Worm (Caenorhabditis elegans) whole organism, L4 larva: ENCODE results near the gene F11A5.18.
A peak's percentile ranks its signal among the peaks of the same experiment; 100 is the strongest.

Experiments used
- F10B5.3 ChIP-seq: sonication (generic microtip); optimal IDR thresholded peaks from 2 replicates; lab custom pipeline; 2016; ENCODE audit warnings: mild to moderate bottlenecking, missing genetic modification characterization, missing compliant biosample characterization
- F37D6.2 ChIP-seq: sonication (generic microtip); optimal IDR thresholded peaks from 2 replicates; lab custom pipeline; 2016; ENCODE audit warnings: mild to moderate bottlenecking, missing genetic modification characterization, missing compliant biosample characterization
- F49E8.2 ChIP-seq: sonication (generic microtip); optimal IDR thresholded peaks from 2 replicates; lab custom pipeline; 2016; ENCODE audit warnings: missing compliant biosample characterization, mild to moderate bottlenecking, missing genetic modification characterization, borderline replicate concordance
- T20F7.1 ChIP-seq: fragments of 200-800 bp; sonication (Bioruptor generic); optimal IDR thresholded peaks from 2 replicates; lab custom pipeline; 2018; ENCODE audit warnings: mild to moderate bottlenecking, missing genetic modification characterization, missing compliant biosample characterization
- T26A8.4 ChIP-seq: fragments of 200-800 bp; sonication (Bioruptor generic); IDR thresholded peaks from 2 replicates; pipeline ENCODE4 v1.3.6; 2022; ENCODE audit warnings: missing genetic modification characterization, missing compliant biosample characterization
- Y48G9A.11 ChIP-seq: fragments of 200-800 bp; sonication (Bioruptor generic); IDR thresholded peaks from 2 replicates; pipeline ENCODE4 v1.3.6; 2022; ENCODE audit warnings: missing genetic modification reagents, missing genetic modification characterization, missing compliant biosample characterization
- Y75B8A.6 ChIP-seq: fragments of 200-800 bp; sonication (Bioruptor generic); IDR thresholded peaks from 2 replicates; pipeline ENCODE4 v1.3.6; 2022; ENCODE audit warnings: missing genetic modification reagents, missing genetic modification characterization, missing compliant biosample characterization
- ama-1 ChIP-seq: fragments of 150-350 bp; optimal IDR thresholded peaks from 2 replicates; lab custom pipeline; 2014; ENCODE audit warnings: inconsistent platforms, mixed read lengths
- arid-1 ChIP-seq: fragments of 200-800 bp; sonication (Bioruptor generic); conservative IDR thresholded peaks from 2 replicates; pipeline ENCODE4 v1.3.6; 2022; ENCODE audit warnings: missing genetic modification reagents, missing genetic modification characterization, missing compliant biosample characterization
- ceh-20 ChIP-seq: fragments of 200-800 bp; sonication (Bioruptor generic); IDR thresholded peaks from 2 replicates; pipeline ENCODE4 v1.3.6; 2022; ENCODE audit warnings: missing genetic modification reagents, missing genetic modification characterization, missing compliant biosample characterization
- ceh-82 ChIP-seq: sonication (generic microtip); optimal IDR thresholded peaks from 2 replicates; lab custom pipeline; 2017; ENCODE audit warnings: missing biosample characterization, missing genetic modification characterization
- ces-1 ChIP-seq: fragments of 150-350 bp; sonication (generic microtip); optimal IDR thresholded peaks from 4 replicates; lab custom pipeline; 2014; ENCODE audit warnings: missing biosample characterization, missing genetic modification reagents, missing genetic modification characterization
- dmd-9 ChIP-seq: fragments of 200-800 bp; sonication (Bioruptor generic); IDR thresholded peaks from 2 replicates; pipeline ENCODE4 v1.3.6; 2022; ENCODE audit warnings: missing genetic modification reagents, missing genetic modification characterization, missing compliant biosample characterization
- duxl-1 ChIP-seq: sonication (generic microtip); optimal IDR thresholded peaks from 2 replicates; lab custom pipeline; 2016; ENCODE audit warnings: mild to moderate bottlenecking, missing genetic modification characterization, moderate library complexity, missing compliant biosample characterization; ENCODE audit not compliant: poor library complexity
- egl-43 ChIP-seq: fragments of 200-800 bp; sonication (Bioruptor generic); IDR thresholded peaks from 2 replicates; pipeline ENCODE4 v1.3.6; 2022; ENCODE audit warnings: missing genetic modification reagents, missing genetic modification characterization, missing compliant biosample characterization
- fos-1 ChIP-seq: fragments of 150-350 bp; optimal IDR thresholded peaks from 2 replicates; lab custom pipeline; 2014; ENCODE audit warnings: missing biosample characterization, missing genetic modification characterization
- hlh-11 ChIP-seq: fragments of 200-800 bp; sonication (Bioruptor generic); optimal IDR thresholded peaks from 2 replicates; lab custom pipeline; 2018; ENCODE audit warnings: mild to moderate bottlenecking, missing genetic modification characterization, missing compliant biosample characterization
- lin-1 ChIP-seq: fragments of 200-800 bp; sonication (Bioruptor generic); IDR thresholded peaks from 2 replicates; pipeline ENCODE4 v1.3.6; 2022; ENCODE audit warnings: missing genetic modification reagents, missing genetic modification characterization, missing compliant biosample characterization
- lin-38 ChIP-seq: fragments of 200-800 bp; sonication (Bioruptor generic); IDR thresholded peaks from 2 replicates; pipeline ENCODE4 v1.3.6; 2022; ENCODE audit warnings: missing genetic modification reagents, missing genetic modification characterization, missing compliant biosample characterization
- madf-5 ChIP-seq, 2 experiments: fragments of 200-800 bp; sonication (Bioruptor generic); IDR thresholded peaks; 2 replicates each; pipeline ENCODE4 v1.3.6; 2022; ENCODE audit warnings: missing compliant biosample characterization in 2 of 2, missing genetic modification characterization in 2 of 2
- mdl-1 ChIP-seq, 2 experiments: fragments of 150-350 bp in 1 of 2; sonication (generic microtip) in 1 of 2; optimal IDR thresholded peaks; 2 replicates each; lab custom pipeline; 2014 to 2017; ENCODE audit warnings: missing biosample characterization in 2 of 2, missing genetic modification characterization in 2 of 2
- mdt-29 ChIP-seq: fragments of 200-800 bp; sonication (Bioruptor generic); IDR thresholded peaks from 2 replicates; pipeline ENCODE4 v1.3.6; 2022; ENCODE audit warnings: missing genetic modification reagents, missing genetic modification characterization, missing compliant biosample characterization
- nhr-237 ChIP-seq: sonication (generic microtip); optimal IDR thresholded peaks from 2 replicates; lab custom pipeline; 2017; ENCODE audit warnings: missing biosample characterization, missing genetic modification characterization
- nhr-25 ChIP-seq: sonication (generic microtip); optimal IDR thresholded peaks from 2 replicates; lab custom pipeline; 2017; ENCODE audit warnings: missing genetic modification characterization, mild to moderate bottlenecking, missing compliant biosample characterization, antibody characterized with exemption, moderate library complexity, borderline replicate concordance; ENCODE audit not compliant: insufficient read depth
- rbr-2 ChIP-seq: sonication (generic microtip); optimal IDR thresholded peaks from 2 replicates; lab custom pipeline; 2016; ENCODE audit warnings: missing genotype, missing genetic modification characterization, missing compliant biosample characterization
- skn-1 ChIP-seq: fragments of 150-350 bp; optimal IDR thresholded peaks from 2 replicates; lab custom pipeline; 2014; ENCODE audit warnings: missing biosample characterization, missing genetic modification characterization
- unc-62 ChIP-seq, 3 experiments: fragments of 150-350 bp in 1 of 3; sonication (generic microtip); optimal IDR thresholded peaks in 2 of 3; peaks in 1 of 3; 1 replicate in 1 of 3; 2 replicates in 2 of 3; lab custom pipeline; 2014 to 2017; ENCODE audit warnings: missing biosample characterization in 3 of 3, missing genetic modification characterization in 3 of 3, missing genetic modification reagents in 3 of 3, missing genotype in 1 of 3
- zfp-3 ChIP-seq: fragments of 200-800 bp; sonication (Bioruptor generic); conservative IDR thresholded peaks from 2 replicates; pipeline ENCODE4 v1.3.6; 2022; ENCODE audit warnings: missing genetic modification reagents, missing genetic modification characterization, missing compliant biosample characterization
- zip-2 ChIP-seq: fragments of 150-350 bp; optimal IDR thresholded peaks from 2 replicates; lab custom pipeline; 2014; ENCODE audit warnings: missing biosample characterization, missing genetic modification characterization

The F11A5.18 gene

ce11 chrV:16202618-16203017, at the start of gene F11A5.18:
F11A5.18 (plus strand) TSS chrV:16202918.
- TF ChIP-seq dmd-9 (GFP tag; lab: Robert Waterston, UW) (no peak), zfp-3 (GFP tag; lab: Robert Waterston, UW) (no peak), fos-1 (tag; lab: Kevin White, UChicago) (no peak), ceh-20 (GFP tag; lab: Robert Waterston, UW) (no peak), mdl-1 (tag; optimal IDR thresholded peaks at IDR 0.05; lab: Kevin White, UChicago) (no peak), T20F7.1 (GFP tag; lab: Kevin White, UChicago) (no peak), mdt-29 (GFP tag; lab: Robert Waterston, UW) (no peak), T26A8.4 (GFP tag; lab: Robert Waterston, UW) (no peak), ceh-82 (tag; lab: Kevin White, UChicago) (no peak), duxl-1 (tag; lab: Kevin White, UChicago) (no peak), nhr-237 (tag; lab: Kevin White, UChicago) (no peak), F37D6.2 (no peak), ama-1 (lab: Kevin White, UChicago) (no peak), F49E8.2 (tag; lab: Kevin White, UChicago) (no peak), skn-1 (tag; lab: Kevin White, UChicago) (no peak), lin-38 (no peak), hlh-11 (no peak)
- TF ChIP-seq, all 104 proteins: peak for 0

- no peak for TF ChIP-seq Y75B8A.6 (GFP tag; lab: Robert Waterston, UW)
- TF ChIP-seq egl-43 = no peak
Measured at ce11 chrV:16153375-16153774, 49.3 kb upstream of the F11A5.18 start, which contains the start of gene str-254. str-254 (minus strand) TSS chrV:16153475.

ce11 chrV:16155111-16155510, 47.6 kb upstream of the F11A5.18 start, which contains the start of gene str-97:
str-97 (minus strand) TSS chrV:16155211.
- TF ChIP-seq unc-62 (GFP tag; optimal IDR thresholded peaks at IDR 0.05 in 1 of 2; lab: Kevin White, UChicago) (peak in 1 of 2 experiments; percentile 62), unc-62 (tag; optimal IDR thresholded peaks at IDR 0.05; lab: Kevin White, UChicago) (no peak), duxl-1 (tag; lab: Kevin White, UChicago) (no peak)

DNA sequence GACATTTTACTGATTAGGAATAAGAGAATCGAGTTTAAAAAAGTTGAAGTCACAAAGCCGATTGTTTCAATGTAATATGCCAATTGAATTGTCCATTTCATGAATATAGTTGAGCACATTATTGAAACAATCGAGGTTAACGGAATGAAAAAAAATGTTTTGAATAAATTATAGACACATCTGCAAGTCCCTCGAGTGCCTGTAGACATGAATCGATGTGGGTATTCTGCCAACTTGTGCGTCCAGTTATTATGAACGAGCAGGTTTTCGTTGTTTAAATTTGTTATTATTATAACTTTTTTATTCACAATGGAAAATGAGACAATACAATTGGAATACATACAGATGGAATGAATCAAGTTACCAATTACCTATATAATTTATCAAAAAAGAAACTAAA, 44.3 kb upstream of the F11A5.18 start, which contains the start of gene str-99:
str-99 (minus strand) TSS at position 101 of the 400 bp plus-strand sequence.
- TF ChIP-seq rbr-2 (tag; lab: Kevin White, UChicago) = no peak
- TF ChIP-seq unc-62 (GFP tag; optimal IDR thresholded peaks at IDR 0.05 in 1 of 2; lab: Kevin White, UChicago) = peak in 1 of 2 experiments; percentile 39
- TF ChIP-seq unc-62 (tag; optimal IDR thresholded peaks at IDR 0.05; lab: Kevin White, UChicago) = no peak

DNA sequence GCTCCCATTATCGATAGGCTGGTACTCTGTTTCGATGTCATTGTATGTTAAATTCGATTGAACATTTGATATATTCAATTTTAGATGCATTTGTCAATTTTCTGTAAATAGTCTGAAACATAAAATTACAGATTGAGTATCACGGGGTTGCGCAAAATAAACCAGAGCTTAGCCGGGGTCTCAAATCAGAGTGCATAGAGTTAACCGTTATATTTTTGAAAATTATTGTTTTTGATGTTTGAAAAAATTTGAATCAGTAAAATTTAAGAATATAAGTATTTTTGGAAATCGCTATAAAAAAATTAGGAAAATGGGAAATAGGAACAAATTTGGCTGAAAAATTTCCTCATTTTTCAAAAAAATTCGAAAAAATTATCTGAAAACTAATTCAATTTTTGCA, 43.1 kb upstream of the F11A5.18 start, which contains the start of gene F10A3.17:
F10A3.17 (minus strand) TSS at position 101 of the 400 bp plus-strand sequence.
- TF ChIP-seq lin-1 (GFP tag; lab: Robert Waterston, UW) = no peak
- no peak for TF ChIP-seq madf-5 (GFP tag; IDR thresholded peaks at IDR 0.05; lab: Robert Waterston, UW)
- TF ChIP-seq dmd-9 (GFP tag; lab: Robert Waterston, UW) = no peak
- no peak for TF ChIP-seq F10B5.3
- no peak for TF ChIP-seq Y48G9A.11 (GFP tag; lab: Robert Waterston, UW)
- no peak for TF ChIP-seq nhr-25 (tag; lab: Kevin White, UChicago)
- no peak for TF ChIP-seq zip-2 (tag; lab: Kevin White, UChicago)
- no peak for TF ChIP-seq nhr-237 (tag; lab: Kevin White, UChicago)
- TF ChIP-seq ces-1 (GFP tag; lab: Kevin White, UChicago) = no peak
- TF ChIP-seq F49E8.2 (tag; lab: Kevin White, UChicago) = no peak
- TF ChIP-seq arid-1 (GFP tag; lab: Robert Waterston, UW) = no peak
- TF ChIP-seq rbr-2 (tag; lab: Kevin White, UChicago) = no peak
